Worm (Caenorhabditis elegans): ENCODE measurements around the gene str-35.

ce11 chrV:4488989-4489388 lies 14.3 kb downstream of the str-35 start:
- TF ChIP-seq fkh-4 (tag; optimal IDR thresholded peaks at IDR 0.05; ENCODE audit: borderline replicate concordance) (no peak), lir-3 (tag; optimal IDR thresholded peaks at IDR 0.05; ENCODE audit: poor library complexity) (no peak), lsy-2 (tag; optimal IDR thresholded peaks at IDR 0.05) (no peak), zag-1 (tag; optimal IDR thresholded peaks at IDR 0.05) (no peak), unc-86 (tag; optimal IDR thresholded peaks at IDR 0.05) (no peak)
